Worm (Caenorhabditis elegans): ENCODE measurements around the gene Y55F3AM.11.

The Y55F3AM.11 gene

DNA sequence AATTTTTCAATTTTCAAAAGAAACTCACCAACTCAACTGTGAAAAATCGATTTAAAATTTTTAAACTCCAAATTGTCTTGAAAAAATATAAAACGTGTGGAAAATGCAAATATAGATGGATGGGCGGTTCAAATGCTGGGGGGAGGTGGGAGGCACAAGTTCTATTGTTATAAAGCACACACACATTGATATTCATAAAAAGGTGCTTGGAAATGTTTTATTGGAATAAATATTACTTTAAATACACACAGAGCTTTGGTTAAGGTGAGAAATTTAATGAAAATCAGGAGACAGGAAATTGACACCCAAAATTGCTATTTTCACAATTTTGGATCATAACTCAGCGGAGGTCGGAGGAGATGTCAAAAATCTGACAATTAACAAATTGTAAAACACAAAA is at the start of gene Y55F3AM.11:
Gene Y55F3AM.11 (minus strand): TSS at position 101 of the 400 bp plus-strand sequence.
- TF ChIP-seq ceh-24 (tag; optimal IDR thresholded peaks at IDR 0.05) (no peak), ceh-14 (tag; optimal IDR thresholded peaks at IDR 0.05) (no peak), ceh-9 (tag; optimal IDR thresholded peaks at IDR 0.05) (no peak), hlh-15 (tag; optimal IDR thresholded peaks at IDR 0.05) (no peak), che-1 (tag; optimal IDR thresholded peaks at IDR 0.05) (no peak), pha-2 (tag; optimal IDR thresholded peaks at IDR 0.05) (no peak), ceh-22 (tag; optimal IDR thresholded peaks at IDR 0.05) (no peak), pha-4 (tag; optimal IDR thresholded peaks at IDR 0.05) (no peak), Y22D7AL.16 (tag; optimal IDR thresholded peaks at IDR 0.05) (no peak), lim-6 (tag; optimal IDR thresholded peaks at IDR 0.05) (no peak), unc-55 (GFP tag; optimal IDR thresholded peaks at IDR 0.05) (no peak), eyg-1 (tag; optimal IDR thresholded peaks at IDR 0.05) (no peak), elt-4 (tag; optimal IDR thresholded peaks at IDR 0.05) (no peak)

ce11 chrIV:1086913-1087312 is 42.7 kb upstream of the Y55F3AM.11 start, which contains the start of gene csn-4:
Gene csn-4 (minus strand): TSS chrIV:1087013.
- TF ChIP-seq elt-2 (tag; optimal IDR thresholded peaks at IDR 0.05), result no peak
- TF ChIP-seq pros-1 (tag; optimal IDR thresholded peaks at IDR 0.05), result no peak
- TF ChIP-seq hlh-30 (tag; optimal IDR thresholded peaks at IDR 0.05; ENCODE audit: insufficient read depth), result no peak
- TF ChIP-seq ceh-30 (tag; optimal IDR thresholded peaks at IDR 0.05), result no peak
- TF ChIP-seq hlh-6 (tag; optimal IDR thresholded peaks at IDR 0.05), result no peak
- TF ChIP-seq ceh-6 (GFP tag; optimal IDR thresholded peaks at IDR 0.05), result no peak
- no peak for TF ChIP-seq nhr-11 (tag; optimal IDR thresholded peaks at IDR 0.05)
- TF ChIP-seq tbx-7 (tag; optimal IDR thresholded peaks at IDR 0.05), result no peak
- no peak for TF ChIP-seq sox-4 (tag; optimal IDR thresholded peaks at IDR 0.05)
- no peak for TF ChIP-seq elt-4 (tag; optimal IDR thresholded peaks at IDR 0.05)
- TF ChIP-seq ztf-16 (tag; optimal IDR thresholded peaks at IDR 0.05), result no peak
- TF ChIP-seq ceh-22 (tag; optimal IDR thresholded peaks at IDR 0.05), result no peak
- no peak for TF ChIP-seq F13H6.1 (tag; optimal IDR thresholded peaks at IDR 0.05)
- no peak for TF ChIP-seq gmeb-2 (tag; optimal IDR thresholded peaks at IDR 0.05)
- no peak for TF ChIP-seq syd-9 (tag; optimal IDR thresholded peaks at IDR 0.05)
- TF ChIP-seq ceh-2 (tag; optimal IDR thresholded peaks at IDR 0.05), result no peak
- TF ChIP-seq pha-4 (tag; optimal IDR thresholded peaks at IDR 0.05), result no peak

- peak; percentile 96 for TF ChIP-seq elt-2 (tag; optimal IDR thresholded peaks at IDR 0.05)
- TF ChIP-seq nhr-232 (tag; optimal IDR thresholded peaks at IDR 0.05), result no peak
Measured at ce11 chrIV:1075484-1075883, 31.3 kb upstream of the Y55F3AM.11 start.

DNA sequence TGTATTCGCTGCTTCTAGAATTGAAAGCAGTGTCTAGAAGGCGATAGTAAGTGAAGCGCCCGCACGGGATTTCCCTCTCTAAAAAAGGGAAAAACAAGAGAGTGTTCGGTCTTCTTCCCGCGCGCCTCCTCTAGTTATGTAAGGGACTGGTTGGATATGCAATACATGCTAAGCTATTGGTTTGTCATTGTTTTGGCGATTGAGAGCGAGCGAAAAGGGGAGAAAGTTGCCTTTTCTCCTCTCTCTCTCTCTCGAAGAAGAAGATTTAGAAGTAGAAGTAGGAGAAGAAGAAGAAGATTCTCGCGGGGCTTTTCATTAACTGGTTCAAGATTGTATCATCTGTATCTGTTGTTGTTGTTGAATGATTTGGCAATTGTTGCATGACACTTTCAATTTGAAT is 29.9 kb upstream of the Y55F3AM.11 start:
- TF ChIP-seq sdc-2 (tag; optimal IDR thresholded peaks at IDR 0.05), result no peak
- no peak for TF ChIP-seq madf-2 (tag; optimal IDR thresholded peaks at IDR 0.05)
- TF ChIP-seq dve-1 (tag; optimal IDR thresholded peaks at IDR 0.05), result no peak
- no peak for TF ChIP-seq lin-11 (tag; optimal IDR thresholded peaks at IDR 0.05)
- no peak for TF ChIP-seq odd-2 (tag; optimal IDR thresholded peaks at IDR 0.05)
- no peak for TF ChIP-seq ceh-48 (tag; optimal IDR thresholded peaks at IDR 0.05)
- no peak for TF ChIP-seq Y22D7AL.16 (tag; optimal IDR thresholded peaks at IDR 0.05)
- TF ChIP-seq hlh-15 (tag; optimal IDR thresholded peaks at IDR 0.05), result no peak
- no peak for TF ChIP-seq ets-4 (tag; optimal IDR thresholded peaks at IDR 0.05)
- TF ChIP-seq ref-2 (tag; optimal IDR thresholded peaks at IDR 0.05), result no peak
- TF ChIP-seq gmeb-2 (tag; optimal IDR thresholded peaks at IDR 0.05), result no peak
- no peak for TF ChIP-seq T23F11.4 (GFP tag; optimal IDR thresholded peaks at IDR 0.05)
- no peak for TF ChIP-seq pha-4 (tag; optimal IDR thresholded peaks at IDR 0.05)
- no peak for TF ChIP-seq tbx-2 (tag; optimal IDR thresholded peaks at IDR 0.05)
- TF ChIP-seq pqm-1 (tag; optimal IDR thresholded peaks at IDR 0.05), result no peak
- no peak for TF ChIP-seq pax-1 (tag; optimal IDR thresholded peaks at IDR 0.05)
- no peak for TF ChIP-seq ceh-34 (tag; optimal IDR thresholded peaks at IDR 0.05)
- TF ChIP-seq elt-2 (tag; optimal IDR thresholded peaks at IDR 0.05), result no peak
- no peak for TF ChIP-seq hlh-6 (tag; optimal IDR thresholded peaks at IDR 0.05)

Measured in whole organism, late embryonic.